Worm (Caenorhabditis elegans) whole organism, L4/young adult: Measurements from ENCODE around the gene fbxc-31.
"Not testable (repeated sequence)": the region's sequence is repeated elsewhere in the genome, so short reads cannot be mapped to it uniquely, and the experiment has no call there.

ENCODE experiments used
- W03F9.2 ChIP-seq: fragments of 150-350 bp; optimal IDR thresholded peaks from 2 replicates; lab custom pipeline; 2014; ENCODE audit warnings: missing biosample characterization, missing genetic modification characterization
- dao-5 ChIP-seq: sonication (generic microtip); optimal IDR thresholded peaks from 2 replicates; lab custom pipeline; 2016; ENCODE audit warnings: missing genotype, missing genetic modification characterization, moderate library complexity, missing compliant biosample characterization
- him-1 ChIP-seq: sonication (generic microtip); optimal IDR thresholded peaks from 2 replicates; lab custom pipeline; 2016; ENCODE audit warnings: missing genotype, missing genetic modification reagents, missing genetic modification characterization, missing compliant biosample characterization

Gene fbxc-31

DNA sequence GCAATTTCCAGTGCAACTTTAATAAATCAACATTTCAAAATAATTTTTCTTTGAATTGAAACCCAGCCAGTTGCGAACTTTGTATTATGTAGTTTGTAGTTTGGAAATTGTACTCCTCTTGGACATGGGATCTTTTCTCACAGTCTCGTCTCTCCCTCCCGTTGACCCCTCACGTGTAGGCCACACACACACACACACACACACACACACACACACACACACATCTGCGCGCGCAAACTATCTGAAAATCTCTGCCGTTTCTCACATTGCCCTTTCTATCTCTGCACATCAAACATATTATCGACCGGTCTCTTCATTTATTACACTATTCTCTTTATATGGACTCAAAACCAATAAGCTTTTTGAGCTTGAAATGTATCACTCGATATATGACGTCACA lies 29.0 kb downstream of the fbxc-31 start, which contains the start of gene fbxc-36:
Gene fbxc-36, plus strand, starts transcription at position 205 of the 400 bp plus-strand sequence.
- TF ChIP-seq W03F9.2 (tag; lab: Kevin White, UChicago): no peak
- TF ChIP-seq him-1: no peak
- TF ChIP-seq dao-5 (tag; lab: Kevin White, UChicago): no peak

DNA sequence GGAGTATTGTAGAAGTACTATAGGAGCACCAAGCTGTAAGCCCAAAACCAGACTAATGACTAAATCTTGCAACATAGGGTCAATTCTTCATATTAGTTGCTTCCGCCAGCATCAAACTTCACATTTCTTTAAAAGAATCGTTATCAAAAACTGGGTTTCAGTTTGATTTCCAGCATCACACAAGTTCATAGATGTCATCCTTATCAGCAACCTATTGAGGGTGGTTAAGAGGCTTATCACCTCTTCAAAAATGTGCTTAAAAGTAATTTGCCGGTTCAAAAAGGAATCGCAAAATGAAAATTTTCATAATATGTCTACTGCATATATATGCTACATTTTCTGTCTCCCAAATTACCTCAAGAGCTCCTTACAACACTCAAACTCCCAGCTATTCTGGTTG lies 32.0 kb downstream of the fbxc-31 start, which contains the start of gene clec-43:
Gene clec-43, plus strand, starts transcription at position 294 of the 400 bp plus-strand sequence.
- TF ChIP-seq dao-5 (tag; lab: Kevin White, UChicago) (no peak), him-1 (no peak), W03F9.2 (tag; lab: Kevin White, UChicago) (no peak)

DNA sequence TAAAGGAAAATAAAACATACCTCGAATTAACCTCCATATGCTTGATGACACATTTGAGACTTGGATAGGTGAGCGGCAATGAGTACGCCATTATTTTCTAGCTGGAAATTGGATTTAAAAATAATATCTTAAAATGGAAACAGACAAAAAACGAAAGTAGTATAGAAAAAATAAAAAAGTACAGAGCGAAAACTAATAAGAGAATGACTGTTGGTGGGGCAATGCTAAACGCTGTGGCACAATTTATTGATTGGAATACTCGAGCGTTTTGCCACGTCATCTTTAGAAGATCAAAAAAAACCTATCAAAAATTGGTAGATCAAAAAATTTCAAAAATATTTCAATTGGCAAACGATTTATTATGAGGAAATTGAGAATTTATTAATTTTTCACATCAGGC lies 36.3 kb downstream of the fbxc-31 start, which contains the start of gene fbxc-32:
Gene fbxc-32, minus strand, starts transcription at position 101 of the 400 bp plus-strand sequence.
- no peak for TF ChIP-seq dao-5 (tag; lab: Kevin White, UChicago)
- no peak for TF ChIP-seq W03F9.2 (tag; lab: Kevin White, UChicago)

DNA sequence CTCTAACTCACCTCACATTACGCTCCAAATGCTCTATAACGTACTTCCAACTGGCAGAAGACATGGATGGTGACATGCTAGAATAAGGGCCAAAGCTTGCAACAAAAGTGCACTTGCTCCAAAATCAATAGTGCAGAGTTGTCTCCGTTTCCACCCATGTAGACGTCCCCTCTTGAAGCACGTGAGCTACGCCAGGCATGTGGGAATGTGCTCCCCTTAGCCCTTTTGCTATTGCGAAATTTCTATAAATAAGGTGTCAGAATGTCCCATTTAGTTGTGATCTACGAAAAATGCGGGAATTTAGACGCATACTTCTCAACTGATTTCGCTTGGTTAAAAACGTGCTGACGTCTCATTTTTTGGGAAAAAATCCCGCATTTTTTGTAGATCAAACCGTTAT lies 38.6 kb downstream of the fbxc-31 start:
- TF ChIP-seq W03F9.2 (tag; lab: Kevin White, UChicago): no peak
- TF ChIP-seq dao-5 (tag; lab: Kevin White, UChicago): no peak
- TF ChIP-seq him-1: no peak

DNA sequence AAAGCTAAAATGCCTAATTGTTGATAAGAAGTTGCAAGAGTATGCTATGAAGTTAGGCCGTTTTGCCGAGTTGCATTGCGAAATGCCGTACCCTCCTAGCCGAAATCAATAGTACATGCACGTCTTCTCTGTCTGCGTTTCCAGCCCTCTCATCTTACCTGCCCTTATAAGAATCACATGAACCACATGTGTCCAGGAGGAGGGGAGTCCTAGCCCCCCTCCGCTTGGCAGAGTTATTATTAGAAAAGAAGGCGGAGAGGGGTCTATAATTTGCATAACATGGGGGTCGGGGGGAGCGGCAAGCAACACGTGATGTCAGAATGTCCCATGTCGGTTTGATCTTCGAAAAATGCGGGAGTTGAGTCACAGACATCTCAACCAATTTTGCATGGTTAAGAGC lies 41.3 kb downstream of the fbxc-31 start:
- TF ChIP-seq W03F9.2 (tag; lab: Kevin White, UChicago) (no peak), him-1 (no peak), dao-5 (tag; lab: Kevin White, UChicago) (no peak)

DNA sequence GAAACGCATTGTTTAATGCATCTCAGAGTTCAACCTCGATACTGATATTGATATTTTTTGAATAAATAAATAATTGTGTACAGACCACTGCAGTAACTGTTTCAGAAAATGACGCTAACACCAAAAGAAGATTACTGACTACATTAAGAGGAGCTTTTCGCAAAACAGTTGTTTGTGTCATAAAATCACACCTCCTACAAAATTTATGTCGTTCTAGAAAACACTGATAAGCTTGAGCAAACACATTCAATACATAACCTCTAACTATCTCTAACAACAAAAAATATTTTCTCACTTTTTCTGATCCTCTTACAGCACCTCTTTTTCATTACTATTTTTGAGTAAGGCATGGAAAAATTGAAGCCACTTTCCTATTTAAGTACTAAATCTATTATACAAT lies 42.8 kb downstream of the fbxc-31 start, which contains the start of gene fbxc-7:
Gene fbxc-7, plus strand, starts transcription at position 301 of the 400 bp plus-strand sequence.
- TF ChIP-seq W03F9.2 (tag; lab: Kevin White, UChicago); dao-5 (tag; lab: Kevin White, UChicago); him-1: not testable (repeated sequence)

DNA sequence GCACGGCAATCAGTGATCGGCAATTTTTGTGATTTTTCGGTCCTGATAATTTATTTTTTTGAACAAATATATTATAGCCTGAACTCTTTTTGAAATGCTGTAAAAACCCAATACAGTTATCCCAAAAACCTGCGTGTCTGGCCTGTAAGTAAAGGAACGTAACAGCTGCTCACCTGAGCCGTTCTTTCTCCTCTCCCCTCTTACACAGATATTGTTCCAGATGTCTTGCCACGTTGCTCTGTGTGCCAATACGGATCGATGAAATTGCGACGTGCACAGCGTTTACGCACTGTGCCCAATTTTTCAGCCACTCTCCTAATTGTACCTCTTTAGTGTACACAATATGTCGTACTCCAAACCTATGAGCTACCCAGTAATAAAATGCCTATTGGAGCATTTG lies 46.8 kb downstream of the fbxc-31 start, which contains the start of gene sdz-4:
Gene sdz-4, plus strand, starts transcription at position 301 of the 400 bp plus-strand sequence.
- TF ChIP-seq dao-5 (tag; lab: Kevin White, UChicago) (no peak), W03F9.2 (tag; lab: Kevin White, UChicago) (no peak), him-1 (no peak)

DNA sequence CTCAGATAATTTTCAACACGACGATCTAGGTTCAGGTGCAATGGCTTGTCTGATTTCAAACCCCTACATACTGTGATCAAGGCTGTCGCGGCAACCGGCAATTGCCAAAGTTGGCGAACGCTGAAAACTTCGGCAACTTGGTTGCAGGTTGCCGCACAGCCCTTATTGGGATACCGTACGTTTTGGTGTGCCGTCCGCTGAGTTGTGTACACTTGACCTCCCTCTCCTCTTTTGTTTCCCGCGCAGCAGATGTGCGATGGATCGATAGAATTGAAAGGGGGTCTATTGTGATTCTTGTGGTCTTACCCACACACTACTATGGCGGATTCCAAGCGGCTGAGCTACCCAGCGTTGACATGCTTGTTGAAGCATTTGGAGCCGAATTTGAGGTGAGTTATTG lies 48.4 kb downstream of the fbxc-31 start, which contains the start of the genes C32B5.18 and C32B5.7:
Gene C32B5.18, plus strand, starts transcription at position 301 of the 400 bp plus-strand sequence.
Gene C32B5.7, plus strand, starts transcription at position 311 of the 400 bp plus-strand sequence.
- TF ChIP-seq him-1: no peak
- TF ChIP-seq dao-5 (tag; lab: Kevin White, UChicago): no peak
- no peak for TF ChIP-seq W03F9.2 (tag; lab: Kevin White, UChicago)

DNA sequence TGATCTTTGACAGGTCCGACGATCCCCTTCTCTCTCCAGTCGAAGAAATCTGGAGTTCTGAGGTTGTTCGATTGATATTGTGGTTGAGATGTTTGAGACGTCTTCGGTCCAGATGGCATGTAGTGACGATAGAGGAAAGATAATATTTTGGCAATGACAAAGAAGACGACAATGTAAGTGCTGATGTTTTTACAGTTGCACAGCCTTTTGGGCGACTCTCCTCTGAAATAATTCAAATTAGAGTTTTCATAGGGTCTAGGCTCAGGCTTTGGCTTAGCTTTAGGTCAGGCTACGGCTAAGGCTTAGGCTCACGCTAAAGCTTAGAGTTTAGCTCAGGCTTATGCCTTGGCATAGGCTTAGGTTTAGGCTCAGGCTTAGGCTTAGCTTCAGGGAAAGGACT lies 50.2 kb downstream of the fbxc-31 start, which contains the start of gene C32B5.13:
Gene C32B5.13, minus strand, starts transcription at position 101 of the 400 bp plus-strand sequence.
- TF ChIP-seq him-1 (no peak), W03F9.2 (tag; lab: Kevin White, UChicago) (no peak), dao-5 (tag; lab: Kevin White, UChicago) (no peak)
